Worm (Caenorhabditis elegans) whole organism, mixed stage, embryonic: Measurements from ENCODE around the gene K02D10.2.

Source experiments
- M03D4.4 ChIP-seq: sonication (generic microtip); optimal IDR thresholded peaks from 2 replicates; lab custom pipeline; 2017; ENCODE audit warnings: mild to moderate bottlenecking, missing genetic modification characterization, missing compliant biosample characterization
- bed-3 ChIP-seq: fragments of 200-800 bp; sonication (Bioruptor generic); optimal IDR thresholded peaks from 3 replicates; lab custom pipeline; 2018; ENCODE audit warnings: mild to moderate bottlenecking, missing genetic modification characterization, moderate library complexity, missing compliant biosample characterization
- blmp-1 ChIP-seq: fragments of 150-350 bp; optimal IDR thresholded peaks from 2 replicates; lab custom pipeline; 2014; ENCODE audit warnings: missing biosample characterization, missing genetic modification characterization
- ceh-39 ChIP-seq: fragments of 150-350 bp; optimal IDR thresholded peaks from 2 replicates; lab custom pipeline; 2014; ENCODE audit warnings: missing biosample characterization, missing genetic modification characterization
- ceh-43 ChIP-seq: fragments of 200-800 bp; sonication (Bioruptor generic); optimal IDR thresholded peaks from 2 replicates; lab custom pipeline; 2018; ENCODE audit warnings: mild to moderate bottlenecking, missing genetic modification characterization, moderate library complexity, missing compliant biosample characterization
- ceh-83 ChIP-seq: fragments of 200-800 bp; sonication (Bioruptor generic); optimal IDR thresholded peaks from 2 replicates; lab custom pipeline; 2018; ENCODE audit warnings: mild to moderate bottlenecking, missing genetic modification characterization, missing compliant biosample characterization
- ces-1 ChIP-seq: fragments of 150-350 bp; optimal IDR thresholded peaks from 2 replicates; lab custom pipeline; 2014; ENCODE audit warnings: missing biosample characterization, missing genetic modification reagents, missing genetic modification characterization
- cnd-1 ChIP-seq: fragments of 200-800 bp; sonication (Bioruptor generic); optimal IDR thresholded peaks from 2 replicates; lab custom pipeline; 2018; ENCODE audit warnings: mild to moderate bottlenecking, missing genetic modification characterization, missing compliant biosample characterization
- drap-1 ChIP-seq: fragments of 200-800 bp; sonication (Bioruptor generic); optimal IDR thresholded peaks from 3 replicates; lab custom pipeline; 2018; ENCODE audit warnings: mild to moderate bottlenecking, missing genetic modification characterization, missing compliant biosample characterization
- elt-1 ChIP-seq: sonication (generic microtip); optimal IDR thresholded peaks from 2 replicates; lab custom pipeline; 2017; ENCODE audit warnings: missing genetic modification characterization, mild to moderate bottlenecking, missing compliant biosample characterization, antibody characterized with exemption, moderate library complexity, borderline replicate concordance; ENCODE audit not compliant: insufficient read depth
- elt-3 ChIP-seq: fragments of 150-350 bp; optimal IDR thresholded peaks from 2 replicates; lab custom pipeline; 2014; ENCODE audit warnings: missing biosample characterization, missing genetic modification characterization
- flh-1 ChIP-seq: fragments of 200-800 bp; sonication (Bioruptor generic); optimal IDR thresholded peaks from 2 replicates; lab custom pipeline; 2018; ENCODE audit warnings: mild to moderate bottlenecking, missing genetic modification characterization, moderate library complexity, missing compliant biosample characterization
- ham-2 ChIP-seq: fragments of 200-800 bp; sonication (Bioruptor generic); optimal IDR thresholded peaks from 2 replicates; lab custom pipeline; 2018; ENCODE audit warnings: mild to moderate bottlenecking, missing genetic modification characterization, missing compliant biosample characterization
- hlh-1 ChIP-seq: fragments of 150-350 bp; optimal IDR thresholded peaks from 2 replicates; lab custom pipeline; 2014; ENCODE audit warnings: missing biosample characterization, missing genetic modification reagents, missing genetic modification characterization
- lin-13 ChIP-seq: fragments of 150-350 bp; optimal IDR thresholded peaks from 2 replicates; lab custom pipeline; 2014; ENCODE audit warnings: missing biosample characterization, missing genetic modification characterization
- lin-32 ChIP-seq: fragments of 200-800 bp; sonication (Bioruptor generic); optimal IDR thresholded peaks from 2 replicates; lab custom pipeline; 2018; ENCODE audit warnings: mild to moderate bottlenecking, missing genetic modification characterization, missing compliant biosample characterization
- lsy-2 ChIP-seq: fragments of 150-350 bp; optimal IDR thresholded peaks from 2 replicates; lab custom pipeline; 2014; ENCODE audit warnings: missing biosample characterization, missing genetic modification characterization
- mab-5 ChIP-seq: fragments of 150-350 bp; optimal IDR thresholded peaks from 2 replicates; lab custom pipeline; 2014; ENCODE audit warnings: missing biosample characterization, missing genetic modification characterization
- mep-1 ChIP-seq: fragments of 150-350 bp; optimal IDR thresholded peaks from 2 replicates; lab custom pipeline; 2017; ENCODE audit warnings: missing biosample characterization, missing genetic modification reagents, missing genetic modification characterization, inconsistent platforms
- mls-2 ChIP-seq: sonication (generic microtip); optimal IDR thresholded peaks from 2 replicates; lab custom pipeline; 2016; ENCODE audit warnings: mild to moderate bottlenecking, missing genetic modification characterization, moderate library complexity, missing compliant biosample characterization
- nhr-12 ChIP-seq: fragments of 150-350 bp; optimal IDR thresholded peaks from 2 replicates; lab custom pipeline; 2014; ENCODE audit warnings: missing biosample characterization, missing genetic modification characterization
- nhr-2 ChIP-seq: fragments of 150-350 bp; optimal IDR thresholded peaks from 2 replicates; lab custom pipeline; 2014; ENCODE audit warnings: missing biosample characterization, missing genetic modification characterization
- nhr-237 ChIP-seq: fragments of 150-350 bp; optimal IDR thresholded peaks from 2 replicates; lab custom pipeline; 2014; ENCODE audit warnings: missing biosample characterization, missing genetic modification characterization
- nhr-28 ChIP-seq: fragments of 150-350 bp; optimal IDR thresholded peaks from 2 replicates; lab custom pipeline; 2014; ENCODE audit warnings: missing biosample characterization, missing genetic modification characterization
- nhr-76 ChIP-seq: sonication (generic microtip); optimal IDR thresholded peaks from 2 replicates; lab custom pipeline; 2017; ENCODE audit warnings: missing biosample characterization, missing genetic modification characterization
- pha-4 ChIP-seq: fragments of 150-350 bp; optimal IDR thresholded peaks from 2 replicates; lab custom pipeline; 2018; ENCODE audit warnings: missing biosample characterization, missing genetic modification reagents, missing genetic modification characterization
- snpc-4 ChIP-seq: fragments of 150-350 bp; optimal IDR thresholded peaks from 2 replicates; lab custom pipeline; 2014; ENCODE audit warnings: missing biosample characterization, missing genetic modification characterization
- sptf-1 ChIP-seq: sonication (generic microtip); optimal IDR thresholded peaks from 2 replicates; lab custom pipeline; 2017; ENCODE audit warnings: mild to moderate bottlenecking, missing genetic modification characterization, moderate library complexity, missing compliant biosample characterization
- tbx-8 ChIP-seq: fragments of 200-800 bp; sonication (Bioruptor generic); optimal IDR thresholded peaks from 2 replicates; lab custom pipeline; 2018; ENCODE audit warnings: mild to moderate bottlenecking, missing genetic modification characterization, moderate library complexity, missing compliant biosample characterization
- unc-120 ChIP-seq: sonication (generic microtip); optimal IDR thresholded peaks from 2 replicates; lab custom pipeline; 2017; ENCODE audit warnings: missing genetic modification characterization, missing compliant biosample characterization; ENCODE audit not compliant: poor library complexity, severe bottlenecking
- unc-39 ChIP-seq: fragments of 150-350 bp; optimal IDR thresholded peaks from 2 replicates; lab custom pipeline; 2014; ENCODE audit warnings: missing biosample characterization, missing genetic modification characterization
- unc-62 ChIP-seq: fragments of 150-350 bp; optimal IDR thresholded peaks from 2 replicates; lab custom pipeline; 2014; ENCODE audit warnings: missing biosample characterization, missing genetic modification reagents, missing genetic modification characterization
- zip-8 ChIP-seq: fragments of 150-350 bp; optimal IDR thresholded peaks from 2 replicates; lab custom pipeline; 2014; ENCODE audit warnings: missing biosample characterization, missing genetic modification characterization
- ztf-11 ChIP-seq: fragments of 150-350 bp; optimal IDR thresholded peaks from 2 replicates; lab custom pipeline; 2014; ENCODE audit warnings: missing biosample characterization, missing genetic modification characterization

Gene K02D10.2

ce11 chrIII:8795595-8796141, 24.6 kb upstream of the K02D10.2 start:
- TF ChIP-seq ham-2 (GFP tag; lab: Kevin White, UChicago) (peak; percentile 88), lsy-2 (tag; lab: Kevin White, UChicago) (peak; percentile 79), ceh-43 (no peak), zip-8 (tag; lab: Kevin White, UChicago) (no peak), blmp-1 (tag; lab: Kevin White, UChicago) (no peak), ceh-39 (tag; lab: Kevin White, UChicago) (peak; percentile 88), unc-39 (no peak), hlh-1 (tag; lab: Kevin White, UChicago) (peak; percentile 66), nhr-237 (tag; lab: Kevin White, UChicago) (peak; percentile 65), mls-2 (peak; percentile 67), lin-13 (tag; lab: Kevin White, UChicago) (peak; percentile 84), nhr-2 (tag; lab: Kevin White, UChicago) (peak; percentile 100), tbx-8 (no peak), M03D4.4 (peak; percentile 41), mab-5 (no peak), nhr-28 (peak; percentile 15), mep-1 (peak; percentile 74), ztf-11 (tag; lab: Kevin White, UChicago) (peak; percentile 77), elt-1 (tag; lab: Kevin White, UChicago) (no peak), unc-120 (tag; lab: Kevin White, UChicago) (peak; percentile 95), drap-1 (peak; percentile 65), nhr-76 (tag; lab: Kevin White, UChicago) (peak; percentile 4), unc-62 (peak; percentile 95), pha-4 (peak; percentile 90), cnd-1 (peak; percentile 82), ceh-83 (GFP tag; lab: Kevin White, UChicago) (peak; percentile 57), sptf-1 (tag; lab: Kevin White, UChicago) (peak; percentile 69), ces-1 (peak; percentile 86), snpc-4 (tag; lab: Kevin White, UChicago) (no peak)

ce11 chrIII:8794793-8795192, 23.7 kb upstream of the K02D10.2 start:
- TF ChIP-seq unc-62: no peak
- TF ChIP-seq ceh-43: no peak
- no peak for TF ChIP-seq M03D4.4
- TF ChIP-seq nhr-76 (tag; lab: Kevin White, UChicago): no peak
- peak; percentile 7 for TF ChIP-seq sptf-1 (tag; lab: Kevin White, UChicago)
- no peak for TF ChIP-seq mab-5
- no peak for TF ChIP-seq tbx-8
- TF ChIP-seq cnd-1: no peak
- TF ChIP-seq lin-13 (tag; lab: Kevin White, UChicago): peak; percentile 11
- no peak for TF ChIP-seq ceh-83 (GFP tag; lab: Kevin White, UChicago)
- no peak for TF ChIP-seq ztf-11 (tag; lab: Kevin White, UChicago)
- peak; percentile 51 for TF ChIP-seq drap-1
- TF ChIP-seq ceh-39 (tag; lab: Kevin White, UChicago): no peak
- peak; percentile 28 for TF ChIP-seq blmp-1 (tag; lab: Kevin White, UChicago)
- no peak for TF ChIP-seq hlh-1 (tag; lab: Kevin White, UChicago)
- TF ChIP-seq elt-3 (tag; lab: Kevin White, UChicago): peak; percentile 2
- TF ChIP-seq ham-2 (GFP tag; lab: Kevin White, UChicago): peak; percentile 48
- peak; percentile 73 for TF ChIP-seq lsy-2 (tag; lab: Kevin White, UChicago)
- TF ChIP-seq flh-1 (GFP tag; lab: Kevin White, UChicago): peak; percentile 19
- TF ChIP-seq unc-39: no peak
- peak; percentile 27 for TF ChIP-seq nhr-237 (tag; lab: Kevin White, UChicago)
- TF ChIP-seq nhr-12 (tag; lab: Kevin White, UChicago): no peak
- TF ChIP-seq elt-1 (tag; lab: Kevin White, UChicago): no peak
- TF ChIP-seq mls-2: no peak
- no peak for TF ChIP-seq zip-8 (tag; lab: Kevin White, UChicago)
- no peak for TF ChIP-seq nhr-28
- TF ChIP-seq bed-3: no peak
- no peak for TF ChIP-seq lin-32 (GFP tag; lab: Kevin White, UChicago)
- TF ChIP-seq unc-120 (tag; lab: Kevin White, UChicago): no peak
- no peak for TF ChIP-seq mep-1
- TF ChIP-seq pha-4: peak; percentile 90

ce11 chrIII:8792251-8792650, 21.2 kb upstream of the K02D10.2 start, which contains the start of gene ztf-1:
Gene ztf-1 (minus strand): TSS chrIII:8792351.
- TF ChIP-seq ces-1 (no peak), unc-62 (no peak), nhr-2 (tag; lab: Kevin White, UChicago) (no peak), nhr-76 (tag; lab: Kevin White, UChicago) (no peak)
